Fruit fly (Drosophila melanogaster) whole organism, pupa: Measurements from ENCODE around the gene Prestin.
A peak's percentile ranks its signal among the peaks of the same experiment; 100 is the strongest.

Experiments
- CG10348 ChIP-seq: fragments of 200-800 bp; sonication (Bioruptor generic); IDR thresholded peaks from 2 replicates; pipeline ENCODE4 v1.3.6; 2022; ENCODE audit warnings: missing biosample characterization, missing genetic modification characterization
- CG12605 ChIP-seq: fragments of 200-800 bp; sonication (Bioruptor generic); IDR thresholded peaks from 2 replicates; pipeline ENCODE4 v1.3.6; 2022; ENCODE audit warnings: missing biosample characterization, missing genetic modification characterization
- CG13204 ChIP-seq: fragments of 200-800 bp; sonication (Bioruptor generic); optimal IDR thresholded peaks from 2 replicates; lab custom pipeline; 2018; ENCODE audit warnings: missing biosample characterization, mild to moderate bottlenecking, missing genetic modification characterization, moderate library complexity
- CG14655 ChIP-seq: fragments of 200-800 bp; sonication (Bioruptor generic); optimal IDR thresholded peaks from 3 replicates; lab custom pipeline; 2017; ENCODE audit warnings: mild to moderate bottlenecking, missing biosample characterization, missing genetic modification reagents, missing genetic modification characterization
- CG15710 ChIP-seq: fragments of 200-800 bp; sonication (Bioruptor generic); optimal IDR thresholded peaks from 2 replicates; lab custom pipeline; 2018; ENCODE audit warnings: missing biosample characterization, mild to moderate bottlenecking, missing genetic modification characterization, moderate library complexity
- CG17806 ChIP-seq: fragments of 200-800 bp; sonication (Bioruptor generic); optimal IDR thresholded peaks from 2 replicates; lab custom pipeline; 2018; ENCODE audit warnings: missing biosample characterization, mild to moderate bottlenecking, missing genetic modification characterization, moderate library complexity
- CG32121 ChIP-seq: fragments of 200-800 bp; sonication (Bioruptor generic); IDR thresholded peaks from 2 replicates; pipeline ENCODE4 v1.3.6; 2022; ENCODE audit warnings: missing biosample characterization, missing genetic modification characterization
- CG34367 ChIP-seq: fragments of 200-800 bp; sonication (Bioruptor generic); optimal IDR thresholded peaks from 2 replicates; lab custom pipeline; 2018; ENCODE audit warnings: missing biosample characterization, mild to moderate bottlenecking, missing genetic modification characterization
- CG4496 ChIP-seq: fragments of 200-800 bp; sonication (Bioruptor generic); IDR thresholded peaks from 3 replicates; pipeline ENCODE4 v1.3.6; 2022; ENCODE audit warnings: missing biosample characterization, missing genetic modification characterization
- CG8159 ChIP-seq: fragments of 200-800 bp; sonication (Bioruptor generic); optimal IDR thresholded peaks from 3 replicates; lab custom pipeline; 2018; ENCODE audit warnings: missing biosample characterization, mild to moderate bottlenecking, missing genetic modification characterization, moderate library complexity
- CG8301 ChIP-seq: fragments of 200-800 bp; sonication (Bioruptor generic); optimal IDR thresholded peaks from 2 replicates; lab custom pipeline; 2018; ENCODE audit warnings: missing biosample characterization, mild to moderate bottlenecking, missing genetic modification characterization
- CG9948 ChIP-seq: fragments of 200-800 bp; sonication (Bioruptor generic); optimal IDR thresholded peaks from 2 replicates; lab custom pipeline; 2018; ENCODE audit warnings: missing biosample characterization, mild to moderate bottlenecking, missing genetic modification characterization, moderate library complexity
- D1 ChIP-seq: fragments of 200-800 bp; sonication (Bioruptor generic); optimal IDR thresholded peaks from 2 replicates; lab custom pipeline; 2018; ENCODE audit warnings: missing biosample characterization, mild to moderate bottlenecking, missing genetic modification characterization, moderate library complexity
- EcR ChIP-seq: fragments of 200-800 bp; sonication (Bioruptor generic); optimal IDR thresholded peaks from 3 replicates; lab custom pipeline; 2019; ENCODE audit warnings: missing biosample characterization, missing genetic modification characterization, mild to moderate bottlenecking, moderate library complexity, missing genetic modification reagents
- Ets98B ChIP-seq: fragments of 200-800 bp; sonication (Bioruptor generic); IDR thresholded peaks from 2 replicates; pipeline ENCODE4 v1.3.6; 2022; ENCODE audit warnings: missing biosample characterization, missing genetic modification characterization
- Pif1A ChIP-seq: fragments of 200-800 bp; sonication (Bioruptor generic); optimal IDR thresholded peaks from 3 replicates; lab custom pipeline; 2016; ENCODE audit warnings: missing biosample characterization, missing genetic modification characterization
- Pif1B ChIP-seq: fragments of 200-800 bp; sonication (Bioruptor generic); optimal IDR thresholded peaks from 3 replicates; lab custom pipeline; 2016; ENCODE audit warnings: missing biosample characterization, missing genetic modification characterization
- Snoo ChIP-seq: fragments of 200-800 bp; sonication (Bioruptor generic); optimal IDR thresholded peaks from 3 replicates; lab custom pipeline; 2017; ENCODE audit warnings: missing biosample characterization, mild to moderate bottlenecking, missing genetic modification characterization, inconsistent platforms
- fd96Ca ChIP-seq: fragments of 200-800 bp; sonication (Bioruptor generic); IDR thresholded peaks from 3 replicates; pipeline ENCODE4 v1.3.6; 2022; ENCODE audit warnings: missing biosample characterization, missing genetic modification characterization
- gl ChIP-seq: fragments of 200-800 bp; sonication (Bioruptor generic); optimal IDR thresholded peaks from 2 replicates; lab custom pipeline; 2018; ENCODE audit warnings: missing biosample characterization, mild to moderate bottlenecking, missing genetic modification characterization
- rn ChIP-seq: fragments of 200-800 bp; sonication (Bioruptor generic); IDR thresholded peaks from 2 replicates; pipeline ENCODE4 v1.3.6; 2022; ENCODE audit warnings: missing biosample characterization, missing genetic modification characterization

Prestin gene

dm6 chr3L:17947296-17947713, 39.7 kb upstream of the Prestin start:
- TF ChIP-seq Snoo (tag; lab: Kevin White, UChicago) = no peak
- TF ChIP-seq CG9948 (tag; lab: Kevin White, UChicago) = no peak
- TF ChIP-seq CG13204 (GFP tag; lab: Kevin White, UChicago) = peak; percentile 52
- peak; percentile 97 for TF ChIP-seq EcR (GFP tag; lab: Kevin White, UChicago)
- no peak for TF ChIP-seq gl (tag; lab: Kevin White, UChicago)
- no peak for TF ChIP-seq D1 (tag; lab: Kevin White, UChicago)
- no peak for TF ChIP-seq fd96Ca (GFP tag; lab: Robert Waterston, UW)

- TF ChIP-seq EcR (GFP tag; lab: Kevin White, UChicago) = no peak
- TF ChIP-seq CG32121 = no peak
Observed at dm6 chr3L:17946376-17946775, 38.8 kb upstream of the Prestin start.

dm6 chr3L:17945422-17945821, 37.8 kb upstream of the Prestin start:
- TF ChIP-seq CG32121 (no peak), rn (no peak), CG12605 (GFP tag; lab: Robert Waterston, UW) (no peak), D1 (tag; lab: Kevin White, UChicago) (no peak), CG34367 (no peak), Ets98B (GFP tag; lab: Robert Waterston, UW) (no peak), CG4496 (GFP tag; lab: Robert Waterston, UW) (no peak), CG14655 (GFP tag; lab: Kevin White, UChicago) (no peak), Snoo (tag; lab: Kevin White, UChicago) (no peak), CG17806 (tag; lab: Kevin White, UChicago) (no peak)

dm6 chr3L:17944614-17945013, 37.0 kb upstream of the Prestin start:
- no peak for TF ChIP-seq CG10348
- TF ChIP-seq EcR (GFP tag; lab: Kevin White, UChicago) = peak; percentile 20
- TF ChIP-seq, all 21 proteins: peak for 1

- TF ChIP-seq gl (tag; lab: Kevin White, UChicago) = no peak
Observed at dm6 chr3L:17942449-17942848, 34.8 kb upstream of the Prestin start.

dm6 chr3L:17941575-17941974, 34.0 kb upstream of the Prestin start:
- TF ChIP-seq CG34367 (no peak), Ets98B (GFP tag; lab: Robert Waterston, UW) (no peak), Pif1A (GFP tag; lab: Kevin White, UChicago) (no peak), Pif1B (GFP tag; lab: Kevin White, UChicago) (no peak), CG14655 (GFP tag; lab: Kevin White, UChicago) (no peak), CG13204 (GFP tag; lab: Kevin White, UChicago) (no peak)

dm6 chr3L:17940988-17941387, 33.4 kb upstream of the Prestin start:
- no peak for TF ChIP-seq CG32121
- TF ChIP-seq EcR (GFP tag; lab: Kevin White, UChicago) = no peak
- TF ChIP-seq Pif1A (GFP tag; lab: Kevin White, UChicago) = no peak
- no peak for TF ChIP-seq rn
- TF ChIP-seq CG8301 (tag; lab: Kevin White, UChicago) = no peak
- TF ChIP-seq Pif1B (GFP tag; lab: Kevin White, UChicago) = no peak
- no peak for TF ChIP-seq CG34367
- no peak for TF ChIP-seq fd96Ca (GFP tag; lab: Robert Waterston, UW)

- peak; percentile 75 for TF ChIP-seq Snoo (tag; lab: Kevin White, UChicago)
- TF ChIP-seq CG8301 (tag; lab: Kevin White, UChicago) = no peak
- TF ChIP-seq CG10348 = no peak
- peak; percentile 2 for TF ChIP-seq CG14655 (GFP tag; lab: Kevin White, UChicago)
- TF ChIP-seq CG15710 = no peak
- TF ChIP-seq CG9948 (tag; lab: Kevin White, UChicago) = no peak
- no peak for TF ChIP-seq Pif1A (GFP tag; lab: Kevin White, UChicago)
- TF ChIP-seq, all 21 proteins: peak for 2
Observed at dm6 chr3L:17939649-17940048, 32.0 kb upstream of the Prestin start.

- TF ChIP-seq fd96Ca (GFP tag; lab: Robert Waterston, UW) = no peak
- TF ChIP-seq Pif1A (GFP tag; lab: Kevin White, UChicago) = no peak
- TF ChIP-seq CG32121 = no peak
- TF ChIP-seq CG9948 (tag; lab: Kevin White, UChicago) = no peak
- TF ChIP-seq CG13204 (GFP tag; lab: Kevin White, UChicago) = no peak
- no peak for TF ChIP-seq CG10348
- no peak for TF ChIP-seq Snoo (tag; lab: Kevin White, UChicago)
- no peak for TF ChIP-seq CG12605 (GFP tag; lab: Robert Waterston, UW)
- no peak for TF ChIP-seq CG8301 (tag; lab: Kevin White, UChicago)
- TF ChIP-seq rn = no peak
- no peak for TF ChIP-seq CG34367
- TF ChIP-seq CG8159 (tag; lab: Kevin White, UChicago) = no peak
- no peak for TF ChIP-seq EcR (GFP tag; lab: Kevin White, UChicago)
- TF ChIP-seq CG17806 (tag; lab: Kevin White, UChicago) = no peak
- no peak for TF ChIP-seq Ets98B (GFP tag; lab: Robert Waterston, UW)
- TF ChIP-seq CG15710 = no peak
- TF ChIP-seq, all 21 proteins: peak for 0
Observed at dm6 chr3L:17938622-17939021, 31.0 kb upstream of the Prestin start.
